Worm (Caenorhabditis elegans) whole organism, young adult: ENCODE data around the gene nhr-36.

Experiments
- B0336.3 ChIP-seq: fragments of 200-800 bp; sonication (Bioruptor generic); IDR thresholded peaks from 2 replicates; pipeline ENCODE4 v1.3.6; 2022; ENCODE audit warnings: missing genetic modification characterization, missing compliant biosample characterization
- T07F8.4 ChIP-seq: sonication (generic microtip); optimal IDR thresholded peaks from 2 replicates; lab custom pipeline; 2016; ENCODE audit warnings: mild to moderate bottlenecking, missing genetic modification characterization, moderate library complexity, missing compliant biosample characterization
- Y53G8AR.9 ChIP-seq: fragments of 200-800 bp; sonication (Bioruptor generic); conservative IDR thresholded peaks from 2 replicates; pipeline ENCODE4 v1.3.6; 2022; ENCODE audit warnings: missing genetic modification reagents, missing genetic modification characterization, missing compliant biosample characterization
- athp-1 ChIP-seq: sonication (generic microtip); optimal IDR thresholded peaks from 2 replicates; lab custom pipeline; 2017; ENCODE audit warnings: mild to moderate bottlenecking, missing genetic modification characterization, missing compliant biosample characterization
- ccch-3 ChIP-seq: fragments of 200-800 bp; sonication (Bioruptor generic); optimal IDR thresholded peaks from 2 replicates; lab custom pipeline; 2018; ENCODE audit warnings: mild to moderate bottlenecking, missing genetic modification characterization, missing compliant biosample characterization
- efl-1 ChIP-seq: fragments of 150-350 bp; optimal IDR thresholded peaks from 2 replicates; lab custom pipeline; 2014; ENCODE audit warnings: missing biosample characterization, missing genetic modification reagents, missing genetic modification characterization
- hlh-26 ChIP-seq: fragments of 200-800 bp; sonication (Bioruptor generic); conservative IDR thresholded peaks from 2 replicates; pipeline ENCODE4 v1.3.6; 2022; ENCODE audit warnings: missing genetic modification reagents, missing genetic modification characterization, missing compliant biosample characterization
- hmg-1.2 ChIP-seq: fragments of 200-800 bp; sonication (Bioruptor generic); IDR thresholded peaks from 2 replicates; pipeline ENCODE4 v1.3.6; 2022; ENCODE audit warnings: missing genetic modification reagents, missing genetic modification characterization, missing compliant biosample characterization
- hmg-20 ChIP-seq: fragments of 200-800 bp; sonication (Bioruptor generic); IDR thresholded peaks from 2 replicates; pipeline ENCODE4 v1.3.6; 2022; ENCODE audit warnings: missing genetic modification reagents, missing genetic modification characterization, missing compliant biosample characterization
- let-526 ChIP-seq: fragments of 200-800 bp; sonication (Bioruptor generic); IDR thresholded peaks from 2 replicates; pipeline ENCODE4 v1.3.6; 2022; ENCODE audit warnings: missing genetic modification reagents, missing genetic modification characterization, missing compliant biosample characterization
- madf-10 ChIP-seq: sonication (generic microtip); optimal IDR thresholded peaks from 2 replicates; lab custom pipeline; 2016; ENCODE audit warnings: mild to moderate bottlenecking, missing genetic modification characterization, missing compliant biosample characterization
- unc-62 ChIP-seq: fragments of 150-350 bp; optimal IDR thresholded peaks from 2 replicates; lab custom pipeline; 2014; ENCODE audit warnings: missing biosample characterization, missing genetic modification reagents, missing genetic modification characterization

DNA sequence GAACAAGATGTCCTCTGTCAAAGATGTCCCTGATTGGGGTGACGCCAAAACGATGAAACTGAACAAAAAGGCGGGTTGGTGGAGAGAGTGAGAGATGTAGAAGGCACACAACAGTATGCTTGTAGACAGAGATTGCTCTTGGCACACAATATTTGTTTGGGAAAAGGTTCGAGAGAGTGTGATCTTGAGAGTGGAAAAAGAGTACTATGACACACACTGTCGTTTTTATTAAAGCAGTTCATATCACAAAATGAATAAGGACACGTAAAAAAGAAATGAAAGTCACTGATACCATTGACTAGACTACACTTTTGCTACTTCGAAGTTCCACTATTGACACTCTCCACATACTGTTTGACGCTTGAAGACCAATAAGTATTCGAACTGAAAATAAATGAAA lies 5.9 kb downstream of the nhr-36 start:
- TF ChIP-seq madf-10 (no peak), unc-62 (GFP tag; lab: Kevin White, UChicago) (peak; percentile 50), hlh-26 (GFP tag; lab: Robert Waterston, UW) (no peak), athp-1 (tag; lab: Kevin White, UChicago) (no peak), B0336.3 (no peak), T07F8.4 (tag; lab: Kevin White, UChicago) (no peak), let-526 (no peak), hmg-20 (GFP tag; lab: Robert Waterston, UW) (no peak), efl-1 (no peak), Y53G8AR.9 (GFP tag; lab: Robert Waterston, UW) (no peak), hmg-1.2 (no peak), ccch-3 (GFP tag; lab: Kevin White, UChicago) (no peak)
